Worm (Caenorhabditis elegans) whole organism, mixed stage, embryonic: ENCODE results near the gene R148.8.

Experiments
- ces-1 ChIP-seq: fragments of 150-350 bp; optimal IDR thresholded peaks from 2 replicates; lab custom pipeline; 2014; ENCODE audit warnings: missing biosample characterization, missing genetic modification reagents, missing genetic modification characterization
- drap-1 ChIP-seq: fragments of 200-800 bp; sonication (Bioruptor generic); optimal IDR thresholded peaks from 3 replicates; lab custom pipeline; 2018; ENCODE audit warnings: mild to moderate bottlenecking, missing genetic modification characterization, missing compliant biosample characterization
- ham-2 ChIP-seq: fragments of 200-800 bp; sonication (Bioruptor generic); optimal IDR thresholded peaks from 2 replicates; lab custom pipeline; 2018; ENCODE audit warnings: mild to moderate bottlenecking, missing genetic modification characterization, missing compliant biosample characterization
- lin-13 ChIP-seq: fragments of 150-350 bp; optimal IDR thresholded peaks from 2 replicates; lab custom pipeline; 2014; ENCODE audit warnings: missing biosample characterization, missing genetic modification characterization
- lsy-2 ChIP-seq: fragments of 150-350 bp; optimal IDR thresholded peaks from 2 replicates; lab custom pipeline; 2014; ENCODE audit warnings: missing biosample characterization, missing genetic modification characterization
- mab-5 ChIP-seq: fragments of 150-350 bp; optimal IDR thresholded peaks from 2 replicates; lab custom pipeline; 2014; ENCODE audit warnings: missing biosample characterization, missing genetic modification characterization
- nhr-12 ChIP-seq: fragments of 150-350 bp; optimal IDR thresholded peaks from 2 replicates; lab custom pipeline; 2014; ENCODE audit warnings: missing biosample characterization, missing genetic modification characterization
- sptf-1 ChIP-seq: sonication (generic microtip); optimal IDR thresholded peaks from 2 replicates; lab custom pipeline; 2017; ENCODE audit warnings: mild to moderate bottlenecking, missing genetic modification characterization, moderate library complexity, missing compliant biosample characterization
- unc-62 ChIP-seq: fragments of 150-350 bp; optimal IDR thresholded peaks from 2 replicates; lab custom pipeline; 2014; ENCODE audit warnings: missing biosample characterization, missing genetic modification reagents, missing genetic modification characterization
- zip-8 ChIP-seq: fragments of 150-350 bp; optimal IDR thresholded peaks from 2 replicates; lab custom pipeline; 2014; ENCODE audit warnings: missing biosample characterization, missing genetic modification characterization

DNA sequence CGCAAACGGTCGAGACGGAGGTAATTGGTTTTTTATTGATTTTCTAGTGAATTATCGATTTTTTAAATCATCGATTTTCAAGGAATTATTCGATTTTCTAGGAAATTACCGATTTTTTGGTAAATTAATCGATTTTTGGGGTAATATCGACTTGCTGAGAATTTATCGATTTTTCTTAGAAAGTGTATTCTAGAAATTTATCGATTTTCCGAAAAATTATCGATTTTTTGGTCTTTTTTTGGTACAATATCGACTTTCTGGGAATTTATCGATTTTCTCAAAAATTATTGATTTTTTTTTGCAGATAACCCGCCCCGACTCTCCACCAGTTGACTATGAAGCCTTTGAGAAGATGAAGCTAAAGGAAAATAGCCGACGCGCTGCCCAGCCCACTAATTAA lies 20.8 kb upstream of the R148.8 start:
- TF ChIP-seq unc-62 (GFP tag; lab: Kevin White, UChicago) (no peak), nhr-12 (no peak), lsy-2 (tag; lab: Kevin White, UChicago) (no peak), sptf-1 (tag; lab: Kevin White, UChicago) (no peak), ces-1 (GFP tag; lab: Kevin White, UChicago) (no peak), mab-5 (tag; lab: Kevin White, UChicago) (no peak), drap-1 (GFP tag; lab: Kevin White, UChicago) (no peak), ham-2 (GFP tag; lab: Kevin White, UChicago) (no peak), lin-13 (tag; lab: Kevin White, UChicago) (no peak), zip-8 (tag; lab: Kevin White, UChicago) (no peak)
